Worm (Caenorhabditis elegans): ENCODE data around the gene C23G10.5.

C23G10.5 gene

ce11 chrIII:6206161-6206853, 15.4 kb downstream of the C23G10.5 start, which contains the start of the genes sna-3 and rps-3 (continued):
- peak in 1 of 2 experiments; percentile 68 for TF ChIP-seq mdl-1 (tag; optimal IDR thresholded peaks at IDR 0.05)
- TF ChIP-seq ztf-7 (tag; optimal IDR thresholded peaks at IDR 0.05): peak; percentile 39
- no peak for TF ChIP-seq skn-1 (tag; optimal IDR thresholded peaks at IDR 0.05)
- no peak for TF ChIP-seq snpc-1.2 (GFP tag; IDR thresholded peaks at IDR 0.05)
- TF ChIP-seq hmg-1.1 (GFP tag; IDR thresholded peaks at IDR 0.05): peak; percentile 74
- TF ChIP-seq Y48G9A.11 (GFP tag; IDR thresholded peaks at IDR 0.05): no peak
- TF ChIP-seq nhr-102 (tag; optimal IDR thresholded peaks at IDR 0.05): peak; percentile 20
- no peak for TF ChIP-seq jun-1 (tag; optimal IDR thresholded peaks at IDR 0.05)
- TF ChIP-seq T20F7.1 (GFP tag; optimal IDR thresholded peaks at IDR 0.05): no peak
- peak; percentile 89 for TF ChIP-seq mep-1 (tag; optimal IDR thresholded peaks at IDR 0.05)
- TF ChIP-seq nhr-42 (GFP tag; IDR thresholded peaks at IDR 0.05): no peak
- TF ChIP-seq nhr-11 (tag; optimal IDR thresholded peaks at IDR 0.05): peak; percentile 61
- TF ChIP-seq nhr-10 (tag; optimal IDR thresholded peaks at IDR 0.05): no peak
- TF ChIP-seq pqm-1 (tag; optimal IDR thresholded peaks at IDR 0.05): no peak
- no peak for TF ChIP-seq cey-2 (tag; optimal IDR thresholded peaks at IDR 0.05; ENCODE audit: borderline replicate concordance, insufficient read depth)
- TF ChIP-seq nhr-25 (tag; optimal IDR thresholded peaks at IDR 0.05; ENCODE audit: borderline replicate concordance, insufficient read depth): peak; percentile 22
- TF ChIP-seq ceh-62 (tag; optimal IDR thresholded peaks at IDR 0.05): no peak
- no peak for TF ChIP-seq zag-1 (tag; optimal IDR thresholded peaks at IDR 0.05)
- TF ChIP-seq F49E8.2 (tag; optimal IDR thresholded peaks at IDR 0.05; ENCODE audit: borderline replicate concordance): no peak
- no peak for TF ChIP-seq fos-1 (tag; optimal IDR thresholded peaks at IDR 0.05)
- no peak for TF ChIP-seq ceh-32 (tag; optimal IDR thresholded peaks at IDR 0.05; ENCODE audit: poor library complexity)
- TF ChIP-seq lin-38 (GFP tag; IDR thresholded peaks at IDR 0.05): peak; percentile 69
- peak; percentile 24; the same call in 1 of the 2 replicates for TF ChIP-seq ceh-44 (GFP tag; IDR thresholded peaks at IDR 0.05)
- TF ChIP-seq F26F4.8 (GFP tag; conservative IDR thresholded peaks at IDR 0.05): no peak
- no peak for TF ChIP-seq egl-27 (tag; optimal IDR thresholded peaks at IDR 0.05)
- TF ChIP-seq lin-29 (GFP tag; IDR thresholded peaks at IDR 0.05): no peak
- TF ChIP-seq mdt-29 (GFP tag; IDR thresholded peaks at IDR 0.05): no peak
- TF ChIP-seq mxl-2 (GFP tag; conservative IDR thresholded peaks at IDR 0.05): no peak
- no peak for TF ChIP-seq saeg-2 (GFP tag; IDR thresholded peaks at IDR 0.05)
- no peak for TF ChIP-seq daf-8 (GFP tag; IDR thresholded peaks at IDR 0.05)
- TF ChIP-seq ceh-28 (tag; optimal IDR thresholded peaks at IDR 0.05): no peak
- TF ChIP-seq aha-1 (tag): peak; percentile 36
- no peak for TF ChIP-seq R02D3.7 (tag; optimal IDR thresholded peaks at IDR 0.05)
- TF ChIP-seq php-3 (GFP tag; IDR thresholded peaks at IDR 0.05): no peak
- TF ChIP-seq attf-4 (tag; optimal IDR thresholded peaks at IDR 0.05): no peak
- no peak for TF ChIP-seq lin-15B (tag; optimal IDR thresholded peaks at IDR 0.05)
- TF ChIP-seq Y105C5A.15 (GFP tag; IDR thresholded peaks at IDR 0.05): no peak
- peak; percentile 91 for TF ChIP-seq nhr-77 (tag; optimal IDR thresholded peaks at IDR 0.05)

ce11 chrIII:6207046-6207445, 16.1 kb downstream of the C23G10.5 start:
- TF ChIP-seq hlh-30 (tag; optimal IDR thresholded peaks at IDR 0.05; ENCODE audit: insufficient read depth): no peak
- no peak for TF ChIP-seq mxl-2 (GFP tag; conservative IDR thresholded peaks at IDR 0.05)
- 0 out of 2 replicates have a peak, but pooled peaks have one; percentile 4 for TF ChIP-seq dmd-8 (GFP tag; IDR thresholded peaks at IDR 0.05)
- TF ChIP-seq saeg-2 (GFP tag; IDR thresholded peaks at IDR 0.05): 0 out of 2 replicates have a peak, but pooled peaks have one; percentile 18

All from whole organism, L4 larva.